Fruit fly (Drosophila melanogaster) whole organism, embryonic: Measurements from ENCODE around the gene Atg14.

Source experiments
- CG10321 ChIP-seq: fragments of 200-800 bp; sonication (Bioruptor generic); IDR thresholded peaks from 2 replicates; pipeline ENCODE4 v1.3.6; 2022; ENCODE audit warnings: missing biosample characterization, missing genetic modification characterization
- CG10654 ChIP-seq: fragments of 200-800 bp; sonication (Bioruptor generic); optimal IDR thresholded peaks from 2 replicates; lab custom pipeline; 2016; ENCODE audit warnings: missing biosample characterization, missing genetic modification characterization
- CG11398 ChIP-seq: fragments of 200-800 bp; sonication (Bioruptor generic); optimal IDR thresholded peaks from 2 replicates; lab custom pipeline; 2016; ENCODE audit warnings: missing biosample characterization, missing genetic modification characterization
- CG11696 ChIP-seq: fragments of 200-800 bp; sonication (Bioruptor generic); IDR thresholded peaks from 2 replicates; pipeline ENCODE4 v1.3.6; 2022; ENCODE audit warnings: missing biosample characterization, missing genetic modification characterization
- CG12769 ChIP-seq: fragments of 200-800 bp; sonication (Bioruptor generic); optimal IDR thresholded peaks from 2 replicates; lab custom pipeline; 2019; ENCODE audit warnings: missing biosample characterization, mild to moderate bottlenecking, missing genetic modification characterization, moderate library complexity
- CG13296 ChIP-seq: fragments of 200-800 bp; sonication (Bioruptor generic); optimal IDR thresholded peaks from 3 replicates; lab custom pipeline; 2018; ENCODE audit warnings: missing biosample characterization, mild to moderate bottlenecking, missing genetic modification characterization
- CG13424 ChIP-seq: fragments of 200-800 bp; sonication (Bioruptor generic); optimal IDR thresholded peaks from 2 replicates; lab custom pipeline; 2019; ENCODE audit warnings: missing biosample characterization, mild to moderate bottlenecking, missing genetic modification characterization, moderate library complexity
- CG13894 ChIP-seq: fragments of 200-800 bp; sonication (Bioruptor generic); optimal IDR thresholded peaks from 3 replicates; lab custom pipeline; 2018; ENCODE audit warnings: missing biosample characterization, mild to moderate bottlenecking, missing genetic modification characterization, moderate library complexity
- CG14667 ChIP-seq: fragments of 200-800 bp; sonication (Bioruptor generic); IDR thresholded peaks from 2 replicates; pipeline ENCODE4 v1.3.6; 2022; ENCODE audit warnings: missing biosample characterization, missing genetic modification characterization
- CG14710 ChIP-seq: fragments of 200-800 bp; sonication (Bioruptor generic); optimal IDR thresholded peaks from 3 replicates; lab custom pipeline; 2019; ENCODE audit warnings: missing biosample characterization, mild to moderate bottlenecking, missing genetic modification characterization, moderate library complexity
- CG2678 ChIP-seq: fragments of 200-800 bp; sonication (Bioruptor generic); optimal IDR thresholded peaks from 3 replicates; lab custom pipeline; 2019; ENCODE audit warnings: missing biosample characterization, mild to moderate bottlenecking, missing genetic modification characterization, moderate library complexity
- CG2712 ChIP-seq: fragments of 200-800 bp; optimal IDR thresholded peaks from 3 replicates; lab custom pipeline; 2019; ENCODE audit warnings: missing biosample characterization, mild to moderate bottlenecking, missing genetic modification characterization, moderate library complexity
- CG4282 ChIP-seq: fragments of 200-800 bp; sonication (Bioruptor generic); optimal IDR thresholded peaks from 2 replicates; lab custom pipeline; 2016; ENCODE audit warnings: missing biosample characterization, missing genetic modification characterization
- CG4424 ChIP-seq: fragments of 200-800 bp; sonication (Bioruptor generic); optimal IDR thresholded peaks from 3 replicates; lab custom pipeline; 2016; ENCODE audit warnings: missing biosample characterization, missing genetic modification characterization
- CG6689 ChIP-seq: fragments of 200-800 bp; sonication (Bioruptor generic); IDR thresholded peaks from 2 replicates; pipeline ENCODE4 v1.3.6; 2022; ENCODE audit warnings: missing biosample characterization, missing genetic modification characterization
- CG7745 ChIP-seq: fragments of 200-800 bp; sonication (Bioruptor generic); optimal IDR thresholded peaks from 2 replicates; lab custom pipeline; 2018; ENCODE audit warnings: missing biosample characterization, mild to moderate bottlenecking, missing genetic modification characterization, moderate library complexity
- CG9727 ChIP-seq: fragments of 200-800 bp; sonication (Bioruptor generic); optimal IDR thresholded peaks from 3 replicates; lab custom pipeline; 2017; ENCODE audit warnings: missing biosample characterization, mild to moderate bottlenecking, missing genetic modification characterization
- CG9932 ChIP-seq: fragments of 200-800 bp; sonication (Bioruptor generic); IDR thresholded peaks from 2 replicates; pipeline ENCODE4 v1.3.6; 2022; ENCODE audit warnings: missing biosample characterization, missing genetic modification characterization
- CrebB ChIP-seq: fragments of 200-800 bp; sonication (Bioruptor generic); optimal IDR thresholded peaks from 3 replicates; lab custom pipeline; 2018; ENCODE audit warnings: missing biosample characterization, mild to moderate bottlenecking, missing genetic modification characterization
- Dbx ChIP-seq: fragments of 200-800 bp; sonication (Bioruptor generic); IDR thresholded peaks from 3 replicates; pipeline ENCODE4 v1.3.6; 2022; ENCODE audit warnings: missing biosample characterization, missing genetic modification characterization
- HLH3B ChIP-seq: fragments of 200-800 bp; sonication (Bioruptor generic); IDR thresholded peaks from 2 replicates; pipeline ENCODE4 v1.3.6; 2022; ENCODE audit warnings: missing biosample characterization, missing genetic modification characterization
- Meics ChIP-seq: fragments of 200-800 bp; sonication (Bioruptor generic); optimal IDR thresholded peaks from 2 replicates; lab custom pipeline; 2017; ENCODE audit warnings: missing biosample characterization, mild to moderate bottlenecking, missing genetic modification characterization
- PHDP ChIP-seq: fragments of 200-800 bp; sonication (Bioruptor generic); optimal IDR thresholded peaks from 3 replicates; lab custom pipeline; 2018; ENCODE audit warnings: missing biosample characterization, mild to moderate bottlenecking, missing genetic modification characterization, moderate library complexity
- Ssrp ChIP-seq: fragments of 200-800 bp; sonication (Bioruptor generic); optimal IDR thresholded peaks from 2 replicates; lab custom pipeline; 2018; ENCODE audit warnings: missing biosample characterization, mild to moderate bottlenecking, missing genetic modification characterization, moderate library complexity
- Taf1 ChIP-seq: fragments of 200-800 bp; sonication (Bioruptor generic); IDR thresholded peaks from 2 replicates; pipeline ENCODE4 v1.3.6; 2022; ENCODE audit warnings: missing biosample characterization, missing genetic modification characterization
- Trl ChIP-seq, 3 experiments: fragments of >200 bp in 2 of 3; fragments of 200-800 bp in 1 of 3; sonication (Bioruptor generic) in 1 of 3; optimal IDR thresholded peaks; 2 replicates in 1 of 3; 3 replicates in 2 of 3; lab custom pipeline; 2016 to 2017; ENCODE audit warnings: missing biosample characterization in 1 of 3, missing genetic modification characterization in 1 of 3
- ase ChIP-seq: fragments of 200-800 bp; sonication (Bioruptor generic); IDR thresholded peaks from 3 replicates; pipeline ENCODE4 v1.3.6; 2022; ENCODE audit warnings: missing biosample characterization, missing genetic modification characterization
- bab2 ChIP-seq: fragments of 200-800 bp; sonication (Bioruptor generic); optimal IDR thresholded peaks from 2 replicates; lab custom pipeline; 2016; ENCODE audit warnings: missing biosample characterization, missing genetic modification characterization
- bigmax ChIP-seq: fragments of 200-800 bp; sonication (Bioruptor generic); optimal IDR thresholded peaks from 2 replicates; lab custom pipeline; 2018; ENCODE audit warnings: missing biosample characterization, mild to moderate bottlenecking, missing genetic modification characterization
- dmrt11E ChIP-seq: fragments of 200-800 bp; sonication (Bioruptor generic); optimal IDR thresholded peaks from 3 replicates; lab custom pipeline; 2018; ENCODE audit warnings: missing biosample characterization, mild to moderate bottlenecking, missing genetic modification characterization, moderate library complexity
- dpn ChIP-seq, 2 experiments: fragments of 200-800 bp; sonication (Bioruptor generic); optimal IDR thresholded peaks; 3 replicates each; lab custom pipeline; 2016; ENCODE audit warnings: missing biosample characterization in 2 of 2, missing genetic modification characterization in 2 of 2
- dysf ChIP-seq: fragments of 200-800 bp; sonication (Bioruptor generic); IDR thresholded peaks from 3 replicates; pipeline ENCODE4 v1.3.6; 2022; ENCODE audit warnings: missing biosample characterization, missing genetic modification characterization
- esg ChIP-seq: fragments of 200-800 bp; sonication (Bioruptor generic); conservative IDR thresholded peaks from 2 replicates; pipeline ENCODE4 v1.3.6; 2022; ENCODE audit warnings: missing biosample characterization, missing genetic modification characterization
- fd64A ChIP-seq: fragments of 200-800 bp; sonication (Bioruptor generic); optimal IDR thresholded peaks from 3 replicates; lab custom pipeline; 2018; ENCODE audit warnings: missing biosample characterization, mild to moderate bottlenecking, missing genetic modification characterization
- grau ChIP-seq: fragments of 200-800 bp; optimal IDR thresholded peaks from 3 replicates; lab custom pipeline; 2019; ENCODE audit warnings: missing biosample characterization, mild to moderate bottlenecking, missing genetic modification characterization, moderate library complexity
- gt ChIP-seq: fragments of 200-800 bp; sonication (Bioruptor generic); IDR thresholded peaks from 2 replicates; pipeline ENCODE4 v1.3.6; 2022; ENCODE audit warnings: missing biosample characterization, missing genetic modification characterization
- ind ChIP-seq: fragments of 200-800 bp; sonication (Bioruptor generic); optimal IDR thresholded peaks from 3 replicates; lab custom pipeline; 2016; ENCODE audit warnings: missing biosample characterization, missing genetic modification characterization
- lilli ChIP-seq: fragments of 200-800 bp; sonication (Bioruptor generic); optimal IDR thresholded peaks from 3 replicates; lab custom pipeline; 2016; ENCODE audit warnings: missing biosample characterization, missing genetic modification characterization
- lmd ChIP-seq: fragments of 200-800 bp; sonication (Bioruptor generic); IDR thresholded peaks from 2 replicates; pipeline ENCODE4 v1.3.6; 2022; ENCODE audit warnings: missing biosample characterization, missing genetic modification characterization
- pb ChIP-seq: fragments of 200-800 bp; sonication (Bioruptor generic); optimal IDR thresholded peaks from 3 replicates; lab custom pipeline; 2016; ENCODE audit warnings: missing biosample characterization, missing genetic modification characterization
- pfk ChIP-seq: fragments of 200-800 bp; sonication (Bioruptor generic); optimal IDR thresholded peaks from 2 replicates; lab custom pipeline; 2018; ENCODE audit warnings: missing biosample characterization, mild to moderate bottlenecking, missing genetic modification characterization, moderate library complexity
- pnt ChIP-seq: fragments of 200-800 bp; sonication (Bioruptor generic); optimal IDR thresholded peaks from 3 replicates; lab custom pipeline; 2016; ENCODE audit warnings: missing biosample characterization, missing genetic modification characterization
- repo ChIP-seq: fragments of 200-800 bp; sonication (Bioruptor generic); optimal IDR thresholded peaks from 2 replicates; lab custom pipeline; 2016; ENCODE audit warnings: missing biosample characterization, missing genetic modification characterization
- so ChIP-seq: fragments of 200-800 bp; sonication (Bioruptor generic); IDR thresholded peaks from 3 replicates; pipeline ENCODE4 v1.3.6; 2022; ENCODE audit warnings: missing biosample characterization, missing genetic modification characterization
- stc ChIP-seq: fragments of 200-800 bp; sonication (Bioruptor generic); IDR thresholded peaks from 2 replicates; pipeline ENCODE4 v1.3.6; 2022; ENCODE audit warnings: missing biosample characterization, missing genetic modification characterization
- ttk ChIP-seq: fragments of 200-800 bp; sonication (Bioruptor generic); IDR thresholded peaks from 2 replicates; pipeline ENCODE4 v2.1.2; 2022; ENCODE audit warnings: missing biosample characterization, missing genetic modification characterization
- tx ChIP-seq: fragments of 200-800 bp; sonication (Bioruptor generic); optimal IDR thresholded peaks from 2 replicates; lab custom pipeline; 2016; ENCODE audit warnings: missing biosample characterization, missing genetic modification characterization
- unc-4 ChIP-seq: fragments of 200-800 bp; sonication (Bioruptor generic); IDR thresholded peaks from 2 replicates; pipeline ENCODE4 v1.3.6; 2022; ENCODE audit warnings: missing biosample characterization, missing genetic modification characterization; ENCODE audit not compliant: partially characterized antibody
- wor ChIP-seq: fragments of 200-800 bp; sonication (Bioruptor generic); IDR thresholded peaks from 2 replicates; pipeline ENCODE4 v1.3.6; 2022; ENCODE audit warnings: missing biosample characterization, missing genetic modification characterization

Gene Atg14

dm6 chr3R:29068430-29069207 lies 47.6 kb upstream of the Atg14 start (continued):
- TF ChIP-seq wor: 0 out of 2 replicates have a peak, but pooled peaks have one; percentile 22
- peak; percentile 57 for TF ChIP-seq CG9727 (GFP tag; lab: Kevin White, UChicago)
- TF ChIP-seq PHDP (tag; lab: Kevin White, UChicago): peak; percentile 39
- peak; percentile 35 for TF ChIP-seq CG11398 (GFP tag; lab: Kevin White, UChicago)
- TF ChIP-seq gt: no peak
- TF ChIP-seq dmrt11E (tag; lab: Kevin White, UChicago): peak; percentile 24
- peak; percentile 45; the same call in 1 of the 2 replicates for TF ChIP-seq HLH3B (GFP tag; lab: Robert Waterston, UW)
- peak; percentile 43 for TF ChIP-seq CG13296 (GFP tag; lab: Kevin White, UChicago)
- TF ChIP-seq Trl (optimal IDR thresholded peaks at IDR 0.05; lab: Kevin White, UChicago): no peak
- TF ChIP-seq Trl (GFP tag; optimal IDR thresholded peaks at IDR 0.05; lab: Kevin White, UChicago): no peak
- TF ChIP-seq bigmax (GFP tag; lab: Kevin White, UChicago): no peak
- TF ChIP-seq lmd (GFP tag; lab: Robert Waterston, UW): peak; percentile 61; the same call in 1 of the 2 replicates
- peak; percentile 55 for TF ChIP-seq CG6689
- peak; percentile 49 for TF ChIP-seq grau (tag; lab: Kevin White, UChicago)
- peak; percentile 3 for TF ChIP-seq CG14710 (tag; lab: Kevin White, UChicago)
- no peak for TF ChIP-seq CG7745
- no peak for TF ChIP-seq CG4282 (GFP tag; lab: Kevin White, UChicago)
- peak; percentile 45 for TF ChIP-seq CrebB
- TF ChIP-seq fd64A (GFP tag; lab: Kevin White, UChicago): no peak
- TF ChIP-seq Taf1 (GFP tag; lab: Robert Waterston, UW): 0 out of 2 replicates have a peak, but pooled peaks have one; percentile 15
- no peak for TF ChIP-seq CG10321
- TF ChIP-seq esg: peak; percentile 40
- no peak for TF ChIP-seq pnt (GFP tag; lab: Kevin White, UChicago)
- TF ChIP-seq CG9932: 0 out of 2 replicates have a peak, but pooled peaks have one; percentile 18
- TF ChIP-seq CG14667 (GFP tag; lab: Robert Waterston, UW): peak; percentile 8; the same call in 1 of the 2 replicates
- peak; percentile 71 for TF ChIP-seq CG2678 (tag; lab: Kevin White, UChicago)
- TF ChIP-seq pb: peak; percentile 40
- TF ChIP-seq tx: peak; percentile 29
- no peak for TF ChIP-seq ase (GFP tag; lab: Robert Waterston, UW)
- peak; percentile 80 for TF ChIP-seq CG12769 (tag; lab: Kevin White, UChicago)
- TF ChIP-seq CG2712: peak; percentile 42
- TF ChIP-seq ttk (GFP tag; lab: Robert Waterston, UW): peak; percentile 39; the same call in 1 of the 2 replicates
- TF ChIP-seq dysf (GFP tag; lab: Robert Waterston, UW): peak; percentile 57
- TF ChIP-seq dpn (GFP tag; optimal IDR thresholded peaks at IDR 0.05; lab: Kevin White, UChicago): peak; percentile 12 to 39
- TF ChIP-seq ind (GFP tag; lab: Kevin White, UChicago): peak; percentile 33
- peak; percentile 46 for TF ChIP-seq Meics (GFP tag; lab: Kevin White, UChicago)
- TF ChIP-seq Ssrp (tag; lab: Kevin White, UChicago): no peak
- peak; percentile 92 for TF ChIP-seq CG11696 (GFP tag; lab: Robert Waterston, UW)
- TF ChIP-seq repo (GFP tag; lab: Kevin White, UChicago): no peak
- TF ChIP-seq CG13424 (tag; lab: Kevin White, UChicago): peak; percentile 53
- TF ChIP-seq Dbx (GFP tag; lab: Robert Waterston, UW): peak; percentile 74
- peak; percentile 32 for TF ChIP-seq CG13894 (tag; lab: Kevin White, UChicago)
- TF ChIP-seq so: peak; percentile 50; the same call in 1 of the 3 replicates
- peak; percentile 32 for TF ChIP-seq CG4424 (GFP tag; lab: Kevin White, UChicago)
- TF ChIP-seq pfk (GFP tag; lab: Kevin White, UChicago): no peak
- no peak for TF ChIP-seq unc-4
- TF ChIP-seq bab2 (GFP tag; lab: Kevin White, UChicago): peak; percentile 45
- TF ChIP-seq CG10654 (GFP tag; lab: Kevin White, UChicago): peak; percentile 15
- TF ChIP-seq stc: peak; percentile 60; the same call in 1 of the 2 replicates
- TF ChIP-seq lilli (GFP tag; lab: Kevin White, UChicago): peak; percentile 43
